Worm (Caenorhabditis elegans): ENCODE measurements around the gene C43F9.11.

- TF ChIP-seq fos-1 (tag; optimal IDR thresholded peaks at IDR 0.05) (no peak), skn-1 (tag; optimal IDR thresholded peaks at IDR 0.05) (no peak), nhr-90 (tag; optimal IDR thresholded peaks at IDR 0.05; ENCODE audit: poor library complexity) (no peak), nhr-77 (tag; optimal IDR thresholded peaks at IDR 0.05) (no peak), ama-1 (optimal IDR thresholded peaks at IDR 0.05) (no peak), fkh-8 (tag; optimal IDR thresholded peaks at IDR 0.05) (no peak), nhr-76 (tag; optimal IDR thresholded peaks at IDR 0.05) (no peak), fkh-10 (GFP tag; optimal IDR thresholded peaks at IDR 0.05) (no peak)
Observed at ce11 chrIV:10567822-10568221, 28.8 kb upstream of the C43F9.11 start.

Measured in whole organism, L1 larva.